Worm (Caenorhabditis elegans) whole organism, early embryonic: ENCODE results near the gene H32C10.1.

Source experiments
- B0310.2 ChIP-seq: sonication (generic microtip); optimal IDR thresholded peaks from 2 replicates; lab custom pipeline; 2016; ENCODE audit warnings: mild to moderate bottlenecking, missing genetic modification characterization, missing compliant biosample characterization
- F13C5.2 ChIP-seq: sonication (generic microtip); optimal IDR thresholded peaks from 2 replicates; lab custom pipeline; 2017; ENCODE audit warnings: mild to moderate bottlenecking, missing genetic modification characterization, inconsistent platforms, missing compliant biosample characterization
- aly-1 ChIP-seq: sonication (generic microtip); optimal IDR thresholded peaks from 2 replicates; lab custom pipeline; 2016; ENCODE audit warnings: missing genetic modification characterization, missing compliant biosample characterization
- ama-1 ChIP-seq: fragments of 150-350 bp; optimal IDR thresholded peaks from 2 replicates; lab custom pipeline; 2014
- ceh-13 ChIP-seq: fragments of 200-800 bp; sonication (Bioruptor generic); optimal IDR thresholded peaks from 2 replicates; lab custom pipeline; 2018; ENCODE audit warnings: mild to moderate bottlenecking, missing genetic modification characterization, missing compliant biosample characterization
- ceh-36 ChIP-seq: sonication (generic microtip); optimal IDR thresholded peaks from 2 replicates; lab custom pipeline; 2016; ENCODE audit warnings: missing genetic modification characterization, inconsistent platforms, missing compliant biosample characterization
- ets-7 ChIP-seq: sonication (generic microtip); optimal IDR thresholded peaks from 2 replicates; lab custom pipeline; 2016; ENCODE audit warnings: missing genotype, missing genetic modification characterization, missing compliant biosample characterization
- flt-1 ChIP-seq: fragments of 200-800 bp; sonication (Bioruptor generic); IDR thresholded peaks from 2 replicates; pipeline ENCODE4 v1.3.6; 2022; ENCODE audit warnings: missing genetic modification characterization, missing compliant biosample characterization
- hmbx-1 ChIP-seq: sonication (generic microtip); optimal IDR thresholded peaks from 2 replicates; lab custom pipeline; 2016; ENCODE audit warnings: mild to moderate bottlenecking, missing genetic modification characterization, missing compliant biosample characterization
- hmg-4 ChIP-seq: fragments of 200-800 bp; sonication (Bioruptor generic); optimal IDR thresholded peaks from 2 replicates; lab custom pipeline; 2018; ENCODE audit warnings: mild to moderate bottlenecking, missing genetic modification characterization, missing compliant biosample characterization
- hnd-1 ChIP-seq: sonication (generic microtip); optimal IDR thresholded peaks from 2 replicates; lab custom pipeline; 2016; ENCODE audit warnings: missing genetic modification characterization, missing compliant biosample characterization
- pes-1 ChIP-seq: fragments of 200-800 bp; sonication (Bioruptor generic); IDR thresholded peaks from 2 replicates; pipeline ENCODE4 v1.3.6; 2022; ENCODE audit warnings: missing genetic modification reagents, missing genetic modification characterization, missing compliant biosample characterization
- scrt-1 ChIP-seq: fragments of 200-800 bp; sonication (Bioruptor generic); IDR thresholded peaks from 2 replicates; pipeline ENCODE4 v1.3.6; 2022; ENCODE audit warnings: missing genetic modification characterization, missing compliant biosample characterization
- sea-1 ChIP-seq: fragments of 200-800 bp; sonication (Bioruptor generic); conservative IDR thresholded peaks from 2 replicates; pipeline ENCODE4 v1.3.6; 2022; ENCODE audit warnings: missing genetic modification characterization, missing compliant biosample characterization
- tbx-11 ChIP-seq: fragments of 200-800 bp; sonication (Bioruptor generic); IDR thresholded peaks from 2 replicates; pipeline ENCODE4 v1.3.6; 2022; ENCODE audit warnings: missing genetic modification characterization, missing compliant biosample characterization
- tbx-37 ChIP-seq: fragments of 200-800 bp; sonication (Bioruptor generic); conservative IDR thresholded peaks from 2 replicates; pipeline ENCODE4 v1.3.6; 2022; ENCODE audit warnings: missing genetic modification reagents, missing genetic modification characterization, missing compliant biosample characterization
- tra-4 ChIP-seq: sonication (generic microtip); optimal IDR thresholded peaks from 2 replicates; lab custom pipeline; 2017; ENCODE audit warnings: missing genetic modification characterization, missing compliant biosample characterization

H32C10.1 gene

ce11 chrIV:5945455-5945854, 11.3 kb downstream of the H32C10.1 start:
- TF ChIP-seq hmbx-1 (tag; lab: Kevin White, UChicago) (no peak), ets-7 (tag; lab: Kevin White, UChicago) (no peak), B0310.2 (tag; lab: Kevin White, UChicago) (no peak), tbx-37 (GFP tag; lab: Robert Waterston, UW) (no peak), tra-4 (tag; lab: Kevin White, UChicago) (no peak), scrt-1 (GFP tag; lab: Robert Waterston, UW) (no peak), ceh-13 (GFP tag; lab: Kevin White, UChicago) (no peak), hmg-4 (GFP tag; lab: Kevin White, UChicago) (no peak), pes-1 (GFP tag; lab: Robert Waterston, UW) (no peak), flt-1 (GFP tag; lab: Robert Waterston, UW) (no peak), aly-1 (no peak), sea-1 (GFP tag; lab: Robert Waterston, UW) (no peak), ceh-36 (tag; lab: Kevin White, UChicago) (no peak), ama-1 (lab: Kevin White, UChicago) (no peak), hnd-1 (tag; lab: Kevin White, UChicago) (no peak), F13C5.2 (tag; lab: Kevin White, UChicago) (no peak)

- TF ChIP-seq F13C5.2 (tag; lab: Kevin White, UChicago) (no peak), B0310.2 (tag; lab: Kevin White, UChicago) (no peak), flt-1 (GFP tag; lab: Robert Waterston, UW) (no peak), hmbx-1 (tag; lab: Kevin White, UChicago) (no peak), ceh-36 (tag; lab: Kevin White, UChicago) (no peak), scrt-1 (GFP tag; lab: Robert Waterston, UW) (no peak), sea-1 (GFP tag; lab: Robert Waterston, UW) (no peak), tbx-37 (GFP tag; lab: Robert Waterston, UW) (no peak), hmg-4 (GFP tag; lab: Kevin White, UChicago) (no peak), pes-1 (GFP tag; lab: Robert Waterston, UW) (no peak), ets-7 (tag; lab: Kevin White, UChicago) (no peak), tra-4 (tag; lab: Kevin White, UChicago) (no peak), aly-1 (no peak), tbx-11 (GFP tag; lab: Robert Waterston, UW) (no peak), ama-1 (lab: Kevin White, UChicago) (no peak), ceh-13 (GFP tag; lab: Kevin White, UChicago) (no peak), hnd-1 (tag; lab: Kevin White, UChicago) (no peak)
Measured at ce11 chrIV:5946602-5947444, 12.7 kb downstream of the H32C10.1 start, which contains the start of gene inx-7. Gene inx-7 (minus strand): TSS chrIV:5946638.

- TF ChIP-seq scrt-1 (GFP tag; lab: Robert Waterston, UW): no peak
- no peak for TF ChIP-seq tbx-11 (GFP tag; lab: Robert Waterston, UW)
- no peak for TF ChIP-seq ets-7 (tag; lab: Kevin White, UChicago)
- no peak for TF ChIP-seq B0310.2 (tag; lab: Kevin White, UChicago)
- no peak for TF ChIP-seq aly-1
Measured at ce11 chrIV:5947555-5948151, 13.5 kb downstream of the H32C10.1 start, which contains the start of gene rps-25. Gene rps-25 (minus strand): TSS chrIV:5947605.

ce11 chrIV:5948712-5949111, 14.6 kb downstream of the H32C10.1 start:
- TF ChIP-seq hnd-1 (tag; lab: Kevin White, UChicago) (no peak), hmbx-1 (tag; lab: Kevin White, UChicago) (no peak)

ce11 chrIV:5949964-5950363, 15.8 kb downstream of the H32C10.1 start:
- TF ChIP-seq flt-1 (GFP tag; lab: Robert Waterston, UW) (no peak), hmbx-1 (tag; lab: Kevin White, UChicago) (no peak), sea-1 (GFP tag; lab: Robert Waterston, UW) (no peak), tbx-37 (GFP tag; lab: Robert Waterston, UW) (no peak), B0310.2 (tag; lab: Kevin White, UChicago) (no peak), aly-1 (no peak), ceh-36 (tag; lab: Kevin White, UChicago) (no peak), ama-1 (lab: Kevin White, UChicago) (no peak), tra-4 (tag; lab: Kevin White, UChicago) (no peak), hnd-1 (tag; lab: Kevin White, UChicago) (no peak), ceh-13 (GFP tag; lab: Kevin White, UChicago) (no peak), ets-7 (tag; lab: Kevin White, UChicago) (no peak), hmg-4 (GFP tag; lab: Kevin White, UChicago) (no peak), F13C5.2 (tag; lab: Kevin White, UChicago) (no peak), pes-1 (GFP tag; lab: Robert Waterston, UW) (no peak), scrt-1 (GFP tag; lab: Robert Waterston, UW) (no peak)

ce11 chrIV:5952966-5953365, 18.8 kb downstream of the H32C10.1 start:
- no peak for TF ChIP-seq aly-1
- no peak for TF ChIP-seq tbx-37 (GFP tag; lab: Robert Waterston, UW)
- TF ChIP-seq hnd-1 (tag; lab: Kevin White, UChicago): no peak
- no peak for TF ChIP-seq hmg-4 (GFP tag; lab: Kevin White, UChicago)
- TF ChIP-seq sea-1 (GFP tag; lab: Robert Waterston, UW): no peak
- TF ChIP-seq ets-7 (tag; lab: Kevin White, UChicago): no peak
- TF ChIP-seq F13C5.2 (tag; lab: Kevin White, UChicago): no peak
- no peak for TF ChIP-seq ceh-13 (GFP tag; lab: Kevin White, UChicago)
- TF ChIP-seq tbx-11 (GFP tag; lab: Robert Waterston, UW): no peak
- no peak for TF ChIP-seq scrt-1 (GFP tag; lab: Robert Waterston, UW)
